Fruit fly (Drosophila melanogaster) whole organism, embryonic: Measurements from ENCODE around the gene CG1494.

Experiments
- Atf6 ChIP-seq: fragments of 200-800 bp; sonication (Bioruptor generic); IDR thresholded peaks from 2 replicates; pipeline ENCODE4 v1.3.6; 2022; ENCODE audit warnings: missing biosample characterization, missing genetic modification characterization
- BtbVII ChIP-seq: fragments of 200-800 bp; sonication (Bioruptor generic); optimal IDR thresholded peaks from 3 replicates; lab custom pipeline; 2017; ENCODE audit warnings: missing biosample characterization, mild to moderate bottlenecking, missing genetic modification characterization
- Bteb2 ChIP-seq: fragments of 200-800 bp; sonication (Bioruptor generic); optimal IDR thresholded peaks from 2 replicates; lab custom pipeline; 2016; ENCODE audit warnings: missing biosample characterization, missing genetic modification characterization
- CG10959 ChIP-seq: fragments of 200-800 bp; sonication (Bioruptor generic); IDR thresholded peaks from 2 replicates; pipeline ENCODE4 v1.3.6; 2022; ENCODE audit warnings: missing biosample characterization, missing genetic modification characterization
- CG11696 ChIP-seq: fragments of 200-800 bp; sonication (Bioruptor generic); IDR thresholded peaks from 2 replicates; pipeline ENCODE4 v1.3.6; 2022; ENCODE audit warnings: missing biosample characterization, missing genetic modification characterization
- CG12219 ChIP-seq: fragments of 200-800 bp; sonication (Bioruptor generic); optimal IDR thresholded peaks from 3 replicates; lab custom pipeline; 2018; ENCODE audit warnings: missing biosample characterization, mild to moderate bottlenecking, missing genetic modification characterization
- CG13424 ChIP-seq: fragments of 200-800 bp; sonication (Bioruptor generic); optimal IDR thresholded peaks from 2 replicates; lab custom pipeline; 2019; ENCODE audit warnings: missing biosample characterization, mild to moderate bottlenecking, missing genetic modification characterization, moderate library complexity
- CG14710 ChIP-seq: fragments of 200-800 bp; sonication (Bioruptor generic); optimal IDR thresholded peaks from 3 replicates; lab custom pipeline; 2019; ENCODE audit warnings: missing biosample characterization, mild to moderate bottlenecking, missing genetic modification characterization, moderate library complexity
- CG1529 ChIP-seq: fragments of 200-800 bp; sonication (Bioruptor generic); optimal IDR thresholded peaks from 3 replicates; lab custom pipeline; 2018; ENCODE audit warnings: missing biosample characterization, missing genetic modification characterization
- CG15479 ChIP-seq: fragments of 200-800 bp; sonication (Bioruptor generic); optimal IDR thresholded peaks from 3 replicates; lab custom pipeline; 2019; ENCODE audit warnings: missing biosample characterization, mild to moderate bottlenecking, missing genetic modification characterization, moderate library complexity
- CG15696 ChIP-seq: fragments of 200-800 bp; sonication (Bioruptor generic); optimal IDR thresholded peaks from 2 replicates; lab custom pipeline; 2019; ENCODE audit warnings: missing biosample characterization, mild to moderate bottlenecking, missing genetic modification characterization, moderate library complexity
- CG16815 ChIP-seq: fragments of 200-800 bp; sonication (Bioruptor generic); optimal IDR thresholded peaks from 3 replicates; lab custom pipeline; 2017; ENCODE audit warnings: missing biosample characterization, mild to moderate bottlenecking, missing genetic modification characterization
- CG16863 ChIP-seq: fragments of 200-800 bp; sonication (Bioruptor generic); optimal IDR thresholded peaks from 3 replicates; lab custom pipeline; 2016; ENCODE audit warnings: missing biosample characterization, missing genetic modification characterization
- CG18599 ChIP-seq: fragments of 200-800 bp; sonication (Bioruptor generic); optimal IDR thresholded peaks from 3 replicates; lab custom pipeline; 2017; ENCODE audit warnings: missing biosample characterization, missing genetic modification characterization, mild to moderate bottlenecking, moderate library complexity, missing genetic modification reagents
- CG2120 ChIP-seq: fragments of 200-800 bp; sonication (Bioruptor generic); optimal IDR thresholded peaks from 3 replicates; lab custom pipeline; 2016; ENCODE audit warnings: missing biosample characterization, missing genetic modification characterization
- CG2202 ChIP-seq: fragments of 200-800 bp; sonication (Bioruptor generic); optimal IDR thresholded peaks from 2 replicates; lab custom pipeline; 2018; ENCODE audit warnings: missing biosample characterization, mild to moderate bottlenecking, missing genetic modification characterization
- CG31224 ChIP-seq: fragments of 200-800 bp; sonication (Bioruptor generic); IDR thresholded peaks from 2 replicates; pipeline ENCODE4 v1.3.6; 2022; ENCODE audit warnings: missing biosample characterization, missing genetic modification characterization
- CG33557 ChIP-seq: fragments of 200-800 bp; sonication (Bioruptor generic); optimal IDR thresholded peaks from 2 replicates; lab custom pipeline; 2019; ENCODE audit warnings: missing biosample characterization, mild to moderate bottlenecking, missing genetic modification characterization, moderate library complexity
- CG3726 ChIP-seq: fragments of 200-800 bp; sonication (Bioruptor generic); IDR thresholded peaks from 3 replicates; pipeline ENCODE4, ENCODE4 v1.3.6; 2022; ENCODE audit warnings: missing biosample characterization, missing genetic modification characterization
- CG5180 ChIP-seq: fragments of 200-800 bp; sonication (Bioruptor generic); optimal IDR thresholded peaks from 3 replicates; lab custom pipeline; 2017; ENCODE audit warnings: missing biosample characterization, missing genetic modification characterization, mild to moderate bottlenecking, moderate library complexity, missing genetic modification reagents
- CG6175 ChIP-seq: fragments of 200-800 bp; sonication (Bioruptor generic); IDR thresholded peaks from 3 replicates; pipeline ENCODE4 v1.3.6; 2022; ENCODE audit warnings: missing biosample characterization, missing genetic modification characterization
- CG6765 ChIP-seq: fragments of 200-800 bp; sonication (Bioruptor generic); optimal IDR thresholded peaks from 3 replicates; lab custom pipeline; 2017; ENCODE audit warnings: missing biosample characterization, mild to moderate bottlenecking, missing genetic modification characterization
- CG7556 ChIP-seq: fragments of 200-800 bp; sonication (Bioruptor generic); optimal IDR thresholded peaks from 2 replicates; lab custom pipeline; 2017; ENCODE audit warnings: missing biosample characterization, mild to moderate bottlenecking, missing genetic modification characterization
- CG8359 ChIP-seq: fragments of 200-800 bp; sonication (Bioruptor generic); optimal IDR thresholded peaks from 2 replicates; lab custom pipeline; 2017; ENCODE audit warnings: missing biosample characterization, mild to moderate bottlenecking, missing genetic modification characterization, borderline replicate concordance
- CrebB ChIP-seq: fragments of 200-800 bp; sonication (Bioruptor generic); optimal IDR thresholded peaks from 3 replicates; lab custom pipeline; 2018; ENCODE audit warnings: missing biosample characterization, mild to moderate bottlenecking, missing genetic modification characterization
- D19A ChIP-seq: fragments of 200-800 bp; optimal IDR thresholded peaks from 3 replicates; lab custom pipeline; 2019; ENCODE audit warnings: missing biosample characterization, mild to moderate bottlenecking, missing genetic modification characterization, moderate library complexity
- ERR ChIP-seq: fragments of 200-800 bp; sonication (Bioruptor generic); optimal IDR thresholded peaks from 2 replicates; lab custom pipeline; 2016; ENCODE audit warnings: missing biosample characterization, missing genetic modification characterization
- Gsc ChIP-seq: fragments of 200-800 bp; sonication (Bioruptor generic); IDR thresholded peaks from 2 replicates; pipeline ENCODE4 v1.3.6; 2022; ENCODE audit warnings: missing biosample characterization, missing genetic modification characterization
- HLHmδ ChIP-seq: fragments of 200-800 bp; sonication (Bioruptor generic); optimal IDR thresholded peaks from 2 replicates; lab custom pipeline; 2018; ENCODE audit warnings: missing biosample characterization, mild to moderate bottlenecking, missing genetic modification characterization, moderate library complexity
- HmgD ChIP-seq: fragments of 200-800 bp; sonication (Bioruptor generic); optimal IDR thresholded peaks from 3 replicates; lab custom pipeline; 2016; ENCODE audit warnings: missing biosample characterization, missing genetic modification characterization
- Nf-YB ChIP-seq: fragments of 200-800 bp; sonication (Bioruptor generic); optimal IDR thresholded peaks from 3 replicates; lab custom pipeline; 2019; ENCODE audit warnings: missing biosample characterization, mild to moderate bottlenecking, missing genetic modification characterization, moderate library complexity
- Sin3A ChIP-seq: fragments of >200 bp; optimal IDR thresholded peaks from 2 replicates; lab custom pipeline; 2018
- ase ChIP-seq: fragments of 200-800 bp; sonication (Bioruptor generic); IDR thresholded peaks from 3 replicates; pipeline ENCODE4 v1.3.6; 2022; ENCODE audit warnings: missing biosample characterization, missing genetic modification characterization
- cas ChIP-seq: fragments of 200-800 bp; sonication (Bioruptor generic); IDR thresholded peaks from 2 replicates; pipeline ENCODE4 v1.3.6; 2022; ENCODE audit warnings: missing biosample characterization, missing genetic modification characterization
- chinmo ChIP-seq: fragments of 200-800 bp; sonication (Bioruptor generic); IDR thresholded peaks from 4 replicates; pipeline ENCODE4 v1.3.6; 2022; ENCODE audit warnings: missing biosample characterization, missing genetic modification characterization; ENCODE audit not compliant: partially characterized antibody
- crp ChIP-seq, 2 experiments: fragments of 200-800 bp; sonication (Bioruptor generic); optimal IDR thresholded peaks; 2 replicates in 1 of 2; 3 replicates in 1 of 2; lab custom pipeline; 2017; ENCODE audit warnings: missing biosample characterization in 2 of 2, missing genetic modification characterization in 2 of 2, mild to moderate bottlenecking in 1 of 2, moderate library complexity in 1 of 2
- da ChIP-seq: fragments of 200-800 bp; sonication (Bioruptor generic); optimal IDR thresholded peaks from 2 replicates; lab custom pipeline; 2016; ENCODE audit warnings: missing biosample characterization, missing genetic modification characterization
- fd96Cb ChIP-seq: fragments of 200-800 bp; sonication (Bioruptor generic); optimal IDR thresholded peaks from 2 replicates; lab custom pipeline; 2018; ENCODE audit warnings: missing biosample characterization, mild to moderate bottlenecking, missing genetic modification characterization, moderate library complexity
- fu2 ChIP-seq: fragments of 200-800 bp; sonication (Bioruptor generic); optimal IDR thresholded peaks from 2 replicates; lab custom pipeline; 2016; ENCODE audit warnings: missing biosample characterization, missing genetic modification characterization
- gcm ChIP-seq: fragments of 200-800 bp; sonication (Bioruptor generic); optimal IDR thresholded peaks from 2 replicates; lab custom pipeline; 2019; ENCODE audit warnings: missing biosample characterization, mild to moderate bottlenecking, missing genetic modification characterization, moderate library complexity
- grau ChIP-seq: fragments of 200-800 bp; optimal IDR thresholded peaks from 3 replicates; lab custom pipeline; 2019; ENCODE audit warnings: missing biosample characterization, mild to moderate bottlenecking, missing genetic modification characterization, moderate library complexity
- gt ChIP-seq: fragments of 200-800 bp; sonication (Bioruptor generic); IDR thresholded peaks from 2 replicates; pipeline ENCODE4 v1.3.6; 2022; ENCODE audit warnings: missing biosample characterization, missing genetic modification characterization
- lab ChIP-seq: fragments of 200-800 bp; sonication (Bioruptor generic); optimal IDR thresholded peaks from 3 replicates; lab custom pipeline; 2017; ENCODE audit warnings: missing biosample characterization, missing genetic modification characterization, mild to moderate bottlenecking, moderate library complexity, missing genetic modification reagents
- pum ChIP-seq: fragments of 200-800 bp; sonication (Bioruptor generic); optimal IDR thresholded peaks from 2 replicates; lab custom pipeline; 2016; ENCODE audit warnings: missing biosample characterization, missing genetic modification characterization
- schlank ChIP-seq: fragments of 200-800 bp; sonication (Bioruptor generic); optimal IDR thresholded peaks from 2 replicates; lab custom pipeline; 2018; ENCODE audit warnings: missing biosample characterization, mild to moderate bottlenecking, missing genetic modification characterization
- scrt ChIP-seq: fragments of 200-800 bp; sonication (Bioruptor generic); optimal IDR thresholded peaks from 2 replicates; lab custom pipeline; 2018; ENCODE audit warnings: missing biosample characterization, mild to moderate bottlenecking, missing genetic modification characterization, moderate library complexity
- sima ChIP-seq: fragments of 200-800 bp; sonication (Bioruptor generic); optimal IDR thresholded peaks from 2 replicates; lab custom pipeline; 2016; ENCODE audit warnings: missing biosample characterization, missing genetic modification characterization
- slou ChIP-seq: fragments of 200-800 bp; sonication (Bioruptor generic); optimal IDR thresholded peaks from 3 replicates; lab custom pipeline; 2016; ENCODE audit warnings: missing biosample characterization, missing genetic modification characterization
- tgo ChIP-seq: fragments of 200-800 bp; sonication (Bioruptor generic); IDR thresholded peaks from 3 replicates; pipeline ENCODE4 v1.3.6; 2022; ENCODE audit warnings: missing biosample characterization, missing genetic modification characterization
- wdn ChIP-seq: fragments of 200-800 bp; sonication (Bioruptor generic); IDR thresholded peaks from 2 replicates; pipeline ENCODE4 v1.3.6; 2022; ENCODE audit warnings: missing biosample characterization, missing genetic modification characterization

Gene CG1494

DNA sequence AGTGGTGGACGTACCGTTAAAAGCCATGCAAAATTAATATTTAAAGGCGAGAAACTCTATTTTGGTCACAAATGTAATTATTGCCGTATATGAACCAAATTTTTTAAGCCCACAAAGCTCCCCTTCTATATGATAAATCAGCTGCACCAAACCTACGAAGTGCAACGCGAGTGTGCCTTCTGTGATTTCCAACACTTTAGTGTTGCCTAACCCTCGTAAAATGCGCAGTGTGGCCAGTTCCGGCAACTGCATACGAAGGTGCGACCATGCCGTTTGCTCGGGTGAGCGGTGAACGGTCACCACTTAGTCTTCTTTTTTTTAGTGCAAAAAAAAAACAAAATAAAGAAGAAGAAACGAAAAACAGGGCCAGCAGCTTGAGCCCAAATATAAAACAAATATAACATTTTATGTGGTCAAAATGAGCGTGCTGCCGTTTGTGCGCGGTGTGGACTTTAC is 54.4 kb downstream of the CG1494 start, which contains the start of the genes tty and fliI (continued):
- TF ChIP-seq scrt (GFP tag; lab: Kevin White, UChicago) (peak; percentile 40), CG13424 (peak; percentile 68), gcm (peak; percentile 23), CrebB (tag; lab: Kevin White, UChicago) (peak; percentile 40), crp (GFP tag; optimal IDR thresholded peaks at IDR 0.05; lab: Kevin White, UChicago) (peak in 1 of 2 experiments; percentile 56), fu2 (GFP tag; lab: Kevin White, UChicago) (peak; percentile 76), CG2120 (GFP tag; lab: Kevin White, UChicago) (peak; percentile 92), CG1529 (peak; percentile 58), ase (GFP tag; lab: Robert Waterston, UW) (peak; percentile 90), CG16815 (GFP tag; lab: Kevin White, UChicago) (peak; percentile 82), CG15696 (tag; lab: Kevin White, UChicago) (peak; percentile 13), CG16863 (GFP tag; lab: Kevin White, UChicago) (peak; percentile 82), wdn (GFP tag; lab: Robert Waterston, UW) (peak; percentile 78), sima (peak; percentile 21), CG3726 (GFP tag; lab: Robert Waterston, UW) (peak; percentile 84; the same call in 2 of the 3 replicates), cas (GFP tag; lab: Robert Waterston, UW) (peak; percentile 70; the same call in 1 of the 2 replicates), fd96Cb (tag; lab: Kevin White, UChicago) (peak; percentile 71), CG5180 (no peak), CG31224 (GFP tag; lab: Robert Waterston, UW) (peak; percentile 86), ERR (GFP tag; lab: Kevin White, UChicago) (peak; percentile 81), chinmo (0 out of 4 replicates have a peak, but pooled peaks have one; percentile 5), CG11696 (peak; percentile 98), CG18599 (GFP tag; lab: Kevin White, UChicago) (peak; percentile 86), slou (GFP tag; lab: Kevin White, UChicago) (peak; percentile 35), grau (tag; lab: Kevin White, UChicago) (peak; percentile 75), CG2202 (tag; lab: Kevin White, UChicago) (peak; percentile 27), CG14710 (peak; percentile 77), schlank (tag; lab: Kevin White, UChicago) (peak; percentile 54), BtbVII (GFP tag; lab: Kevin White, UChicago) (peak; percentile 20), CG8359 (GFP tag; lab: Kevin White, UChicago) (peak; percentile 26), Bteb2 (GFP tag; lab: Kevin White, UChicago) (peak; percentile 56), gt (GFP tag; lab: Robert Waterston, UW) (peak; percentile 67), Nf-YB (GFP tag; lab: Kevin White, UChicago) (peak; percentile 37), CG6765 (GFP tag; lab: Kevin White, UChicago) (peak; percentile 11), HLHmδ (GFP tag; lab: Kevin White, UChicago) (no peak), tgo (GFP tag; lab: Robert Waterston, UW) (peak; percentile 89), da (GFP tag; lab: Kevin White, UChicago) (peak; percentile 18), CG7556 (GFP tag; lab: Kevin White, UChicago) (peak; percentile 40), CG15479 (GFP tag; lab: Kevin White, UChicago) (no peak), CG6175 (GFP tag; lab: Robert Waterston, UW) (peak; percentile 73), Gsc (GFP tag; lab: Robert Waterston, UW) (peak; percentile 80), CG12219 (GFP tag; lab: Kevin White, UChicago) (peak; percentile 60), pum (GFP tag; lab: Kevin White, UChicago) (peak; percentile 86), CG10959 (GFP tag; lab: Robert Waterston, UW) (peak; percentile 77), HmgD (GFP tag; lab: Kevin White, UChicago) (peak; percentile 82), CG33557 (GFP tag; lab: Kevin White, UChicago) (no peak), Atf6 (GFP tag; lab: Robert Waterston, UW) (peak; percentile 85), Sin3A (lab: Kevin White, UChicago) (peak; percentile 73), D19A (peak; percentile 54), lab (GFP tag; lab: Kevin White, UChicago) (no peak)
